Fruit fly (Drosophila melanogaster) whole organism, embryonic: ENCODE measurements around the gene Jhbp5.

Experiments used
- Bteb2 ChIP-seq: fragments of 200-800 bp; sonication (Bioruptor generic); optimal IDR thresholded peaks from 2 replicates; lab custom pipeline; 2016; ENCODE audit warnings: missing biosample characterization, missing genetic modification characterization
- CG11696 ChIP-seq: fragments of 200-800 bp; sonication (Bioruptor generic); IDR thresholded peaks from 2 replicates; pipeline ENCODE4 v1.3.6; 2022; ENCODE audit warnings: missing biosample characterization, missing genetic modification characterization
- CG12391 ChIP-seq: fragments of 200-800 bp; sonication (Bioruptor generic); optimal IDR thresholded peaks from 3 replicates; lab custom pipeline; 2018; ENCODE audit warnings: missing biosample characterization, mild to moderate bottlenecking, missing genetic modification characterization, moderate library complexity
- CG12744 ChIP-seq: fragments of 200-800 bp; sonication (Bioruptor generic); optimal IDR thresholded peaks from 2 replicates; lab custom pipeline; 2016; ENCODE audit warnings: missing biosample characterization, missing genetic modification characterization
- CG13287 ChIP-seq: fragments of 200-800 bp; sonication (Bioruptor generic); IDR thresholded peaks from 2 replicates; pipeline ENCODE4 v1.3.6; 2022; ENCODE audit warnings: missing biosample characterization, missing genetic modification characterization; ENCODE audit not compliant: partially characterized antibody
- CG18262 ChIP-seq: fragments of 200-800 bp; optimal IDR thresholded peaks from 3 replicates; lab custom pipeline; 2019; ENCODE audit warnings: missing biosample characterization, mild to moderate bottlenecking, missing genetic modification characterization, moderate library complexity
- CG2199 ChIP-seq: fragments of 200-800 bp; sonication (Bioruptor generic); IDR thresholded peaks from 3 replicates; pipeline ENCODE4 v1.3.6; 2022; ENCODE audit warnings: missing biosample characterization, missing genetic modification characterization
- CG2875 ChIP-seq: fragments of 200-800 bp; sonication (Bioruptor generic); optimal IDR thresholded peaks from 2 replicates; lab custom pipeline; 2017; ENCODE audit warnings: missing biosample characterization, mild to moderate bottlenecking, missing genetic modification characterization, missing genetic modification reagents
- CG32767 ChIP-seq: fragments of 200-800 bp; sonication (Bioruptor generic); IDR thresholded peaks from 2 replicates; pipeline ENCODE4 v1.3.6; 2022; ENCODE audit warnings: missing biosample characterization, missing genetic modification characterization
- CG33213 ChIP-seq: fragments of 200-800 bp; sonication (Bioruptor generic); optimal IDR thresholded peaks from 3 replicates; lab custom pipeline; 2016; ENCODE audit warnings: missing biosample characterization, missing genetic modification characterization
- CG3407 ChIP-seq: fragments of 200-800 bp; sonication (Bioruptor generic); optimal IDR thresholded peaks from 2 replicates; lab custom pipeline; 2018; ENCODE audit warnings: missing biosample characterization, mild to moderate bottlenecking, missing genetic modification characterization
- CG3847 ChIP-seq: fragments of 200-800 bp; sonication (Bioruptor generic); IDR thresholded peaks from 2 replicates; pipeline ENCODE4 v1.3.6; 2022; ENCODE audit warnings: missing biosample characterization, missing genetic modification characterization
- CG4360 ChIP-seq: fragments of 200-800 bp; sonication (Bioruptor generic); IDR thresholded peaks from 2 replicates; pipeline ENCODE4 v1.3.6; 2022; ENCODE audit warnings: missing biosample characterization, missing genetic modification characterization
- CG4730 ChIP-seq: fragments of 200-800 bp; sonication (Bioruptor generic); IDR thresholded peaks from 2 replicates; pipeline ENCODE4 v1.3.6; 2022; ENCODE audit warnings: missing biosample characterization, missing genetic modification characterization
- CG4820 ChIP-seq: fragments of 200-800 bp; sonication (Bioruptor generic); optimal IDR thresholded peaks from 3 replicates; lab custom pipeline; 2016; ENCODE audit warnings: missing biosample characterization, missing genetic modification characterization
- CG6791 ChIP-seq: fragments of 200-800 bp; sonication (Bioruptor generic); IDR thresholded peaks from 3 replicates; pipeline ENCODE4 v1.3.6; 2022; ENCODE audit warnings: missing biosample characterization, missing genetic modification characterization; ENCODE audit not compliant: partially characterized antibody
- CG7357 ChIP-seq: fragments of 200-800 bp; sonication (Bioruptor generic); IDR thresholded peaks from 3 replicates; pipeline ENCODE4 v1.3.6; 2022; ENCODE audit warnings: missing biosample characterization, missing genetic modification characterization
- CG8089 ChIP-seq: fragments of 200-800 bp; sonication (Bioruptor generic); optimal IDR thresholded peaks from 3 replicates; lab custom pipeline; 2016; ENCODE audit warnings: missing biosample characterization, missing genetic modification characterization
- CG8359 ChIP-seq: fragments of 200-800 bp; sonication (Bioruptor generic); optimal IDR thresholded peaks from 2 replicates; lab custom pipeline; 2017; ENCODE audit warnings: missing biosample characterization, mild to moderate bottlenecking, missing genetic modification characterization, borderline replicate concordance
- CG8924 ChIP-seq: fragments of 200-800 bp; optimal IDR thresholded peaks from 3 replicates; lab custom pipeline; 2019; ENCODE audit warnings: missing biosample characterization, mild to moderate bottlenecking, missing genetic modification characterization, moderate library complexity
- Deaf1 ChIP-seq: fragments of 200-800 bp; optimal IDR thresholded peaks from 3 replicates; lab custom pipeline; 2019; ENCODE audit warnings: missing biosample characterization, mild to moderate bottlenecking, missing genetic modification characterization, moderate library complexity
- Dll ChIP-seq: fragments of 200-800 bp; sonication (Bioruptor generic); IDR thresholded peaks from 4 replicates; pipeline ENCODE4 v1.3.6; 2022; ENCODE audit warnings: missing biosample characterization, missing genetic modification characterization; ENCODE audit not compliant: partially characterized antibody
- Doc3 ChIP-seq: fragments of 200-800 bp; sonication (Bioruptor generic); IDR thresholded peaks from 3 replicates; pipeline ENCODE4 v1.3.6; 2022; ENCODE audit warnings: missing biosample characterization, missing genetic modification characterization; ENCODE audit not compliant: partially characterized antibody
- E2f1 ChIP-seq: fragments of 200-800 bp; sonication (Bioruptor generic); IDR thresholded peaks from 2 replicates; pipeline ENCODE4 v1.3.6; 2022; ENCODE audit warnings: missing biosample characterization, missing genetic modification characterization
- Fer3 ChIP-seq: fragments of 200-800 bp; sonication (Bioruptor generic); optimal IDR thresholded peaks from 2 replicates; lab custom pipeline; 2018; ENCODE audit warnings: missing biosample characterization, mild to moderate bottlenecking, missing genetic modification characterization, moderate library complexity
- Gug ChIP-seq: fragments of 200-800 bp; sonication (Bioruptor generic); IDR thresholded peaks from 4 replicates; pipeline ENCODE4 v1.3.6; 2022; ENCODE audit warnings: missing biosample characterization, missing genetic modification characterization
- HLH3B ChIP-seq: fragments of 200-800 bp; sonication (Bioruptor generic); IDR thresholded peaks from 2 replicates; pipeline ENCODE4 v1.3.6; 2022; ENCODE audit warnings: missing biosample characterization, missing genetic modification characterization
- HLH4C ChIP-seq: fragments of 200-800 bp; sonication (Bioruptor generic); IDR thresholded peaks from 3 replicates; pipeline ENCODE4 v1.3.6; 2022; ENCODE audit warnings: missing biosample characterization, missing genetic modification characterization; ENCODE audit not compliant: partially characterized antibody
- HLHmδ ChIP-seq: fragments of 200-800 bp; sonication (Bioruptor generic); optimal IDR thresholded peaks from 2 replicates; lab custom pipeline; 2018; ENCODE audit warnings: missing biosample characterization, mild to moderate bottlenecking, missing genetic modification characterization, moderate library complexity
- Hand ChIP-seq: fragments of 200-800 bp; sonication (Bioruptor generic); optimal IDR thresholded peaks from 2 replicates; lab custom pipeline; 2017; ENCODE audit warnings: mild to moderate bottlenecking, missing biosample characterization, missing genetic modification reagents, missing genetic modification characterization
- Lpt ChIP-seq: fragments of >200 bp; optimal IDR thresholded peaks from 2 replicates; lab custom pipeline; 2018; ENCODE audit warnings: missing biosample characterization, missing genetic modification characterization
- NC2α ChIP-seq: fragments of 200-800 bp; sonication (Bioruptor generic); optimal IDR thresholded peaks from 2 replicates; lab custom pipeline; 2016; ENCODE audit warnings: missing biosample characterization, missing genetic modification characterization
- Neu2 ChIP-seq: fragments of 200-800 bp; sonication (Bioruptor generic); optimal IDR thresholded peaks from 3 replicates; lab custom pipeline; 2016; ENCODE audit warnings: missing biosample characterization, missing genetic modification characterization, borderline replicate concordance
- Rfx ChIP-seq: fragments of 200-800 bp; sonication (Bioruptor generic); IDR thresholded peaks from 2 replicates; pipeline ENCODE4 v1.3.6; 2022; ENCODE audit warnings: missing biosample characterization, missing genetic modification characterization
- Sin3A ChIP-seq: fragments of >200 bp; optimal IDR thresholded peaks from 2 replicates; lab custom pipeline; 2018
- Sry-δ ChIP-seq: fragments of 200-800 bp; sonication (Bioruptor generic); optimal IDR thresholded peaks from 2 replicates; lab custom pipeline; 2016; ENCODE audit warnings: missing biosample characterization, missing genetic modification characterization
- Usf ChIP-seq: fragments of 200-800 bp; sonication (Bioruptor generic); optimal IDR thresholded peaks from 2 replicates; lab custom pipeline; 2017; ENCODE audit warnings: missing genotype, missing biosample characterization, missing genetic modification characterization
- amos ChIP-seq: fragments of 200-800 bp; sonication (Bioruptor generic); IDR thresholded peaks from 2 replicates; pipeline ENCODE4 v1.3.6; 2022; ENCODE audit warnings: missing biosample characterization, missing genetic modification characterization; ENCODE audit not compliant: partially characterized antibody
- dm ChIP-seq: fragments of 200-800 bp; sonication (Bioruptor generic); optimal IDR thresholded peaks from 3 replicates; lab custom pipeline; 2016; ENCODE audit warnings: missing biosample characterization, missing genetic modification characterization
- gem ChIP-seq: fragments of 200-800 bp; sonication (Bioruptor generic); optimal IDR thresholded peaks from 2 replicates; lab custom pipeline; 2019; ENCODE audit warnings: missing biosample characterization, mild to moderate bottlenecking, missing genetic modification characterization, moderate library complexity
- jumu ChIP-seq: fragments of 200-800 bp; sonication (Bioruptor generic); optimal IDR thresholded peaks from 3 replicates; lab custom pipeline; 2016; ENCODE audit warnings: missing biosample characterization, missing genetic modification characterization
- lbe ChIP-seq: fragments of 200-800 bp; sonication (Bioruptor generic); optimal IDR thresholded peaks from 2 replicates; lab custom pipeline; 2016; ENCODE audit warnings: missing biosample characterization, mild to moderate bottlenecking, missing genetic modification characterization
- lilli ChIP-seq: fragments of 200-800 bp; sonication (Bioruptor generic); optimal IDR thresholded peaks from 3 replicates; lab custom pipeline; 2016; ENCODE audit warnings: missing biosample characterization, missing genetic modification characterization
- phol ChIP-seq: fragments of 200-800 bp; sonication (Bioruptor generic); optimal IDR thresholded peaks from 3 replicates; lab custom pipeline; 2018; ENCODE audit warnings: missing biosample characterization, mild to moderate bottlenecking, missing genetic modification characterization, moderate library complexity
- pzg ChIP-seq: fragments of 200-800 bp; sonication (Bioruptor generic); optimal IDR thresholded peaks from 3 replicates; lab custom pipeline; 2018; ENCODE audit warnings: missing biosample characterization, mild to moderate bottlenecking, missing genetic modification characterization, moderate library complexity
- stwl ChIP-seq: fragments of 200-800 bp; sonication (Bioruptor generic); optimal IDR thresholded peaks from 3 replicates; lab custom pipeline; 2018; ENCODE audit warnings: missing biosample characterization, mild to moderate bottlenecking, missing genetic modification characterization, moderate library complexity
- tup ChIP-seq: fragments of 200-800 bp; sonication (Bioruptor generic); optimal IDR thresholded peaks from 2 replicates; lab custom pipeline; 2016; ENCODE audit warnings: missing biosample characterization, mild to moderate bottlenecking, missing genetic modification characterization, moderate library complexity
- unc-4 ChIP-seq: fragments of 200-800 bp; sonication (Bioruptor generic); IDR thresholded peaks from 2 replicates; pipeline ENCODE4 v1.3.6; 2022; ENCODE audit warnings: missing biosample characterization, missing genetic modification characterization; ENCODE audit not compliant: partially characterized antibody
- z ChIP-seq: fragments of 200-800 bp; sonication (Bioruptor generic); IDR thresholded peaks from 3 replicates; pipeline ENCODE4 v1.3.6; 2022; ENCODE audit warnings: missing biosample characterization, missing genetic modification characterization
- zen2 ChIP-seq: fragments of 200-800 bp; sonication (Bioruptor generic); IDR thresholded peaks from 3 replicates; pipeline ENCODE4 v1.3.6; 2022; ENCODE audit warnings: missing biosample characterization, missing genetic modification characterization; ENCODE audit not compliant: partially characterized antibody
- zfh1 ChIP-seq: fragments of 200-800 bp; sonication (Bioruptor generic); IDR thresholded peaks from 3 replicates; pipeline ENCODE4 v1.3.6; 2022; ENCODE audit warnings: missing biosample characterization, missing genetic modification characterization

Jhbp5 gene

DNA sequence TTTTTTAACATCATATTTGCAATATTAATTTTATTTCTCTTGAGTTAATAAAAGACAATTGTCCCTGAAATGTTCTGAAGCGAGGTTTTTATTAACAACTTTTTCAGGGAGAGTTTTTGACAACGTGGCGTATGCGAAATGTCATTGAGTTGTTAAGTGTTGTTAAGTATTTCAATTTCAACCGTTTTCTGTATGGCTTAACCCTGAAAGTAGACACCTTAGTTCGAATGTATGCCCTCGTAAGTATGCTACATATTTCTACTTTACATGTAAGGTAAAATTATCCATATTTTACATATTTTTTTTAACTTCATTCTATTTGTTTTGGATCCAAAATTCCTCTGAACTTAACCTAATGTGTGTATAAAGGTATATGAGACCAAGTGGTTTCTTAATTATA is 41.9 kb downstream of the Jhbp5 start (continued):
- TF ChIP-seq Bteb2 (GFP tag; lab: Kevin White, UChicago) = no peak
- no peak for TF ChIP-seq Hand (GFP tag; lab: Kevin White, UChicago)
- TF ChIP-seq lbe (GFP tag; lab: Kevin White, UChicago) = no peak
- no peak for TF ChIP-seq pzg (GFP tag; lab: Kevin White, UChicago)
- peak; percentile 65 for TF ChIP-seq CG12744 (GFP tag; lab: Kevin White, UChicago)
- TF ChIP-seq stwl (tag; lab: Kevin White, UChicago) = peak; percentile 100
- no peak for TF ChIP-seq jumu
- TF ChIP-seq NC2α (GFP tag; lab: Kevin White, UChicago) = no peak
- peak; percentile 57; the same call in 2 of the 4 replicates for TF ChIP-seq Dll (GFP tag; lab: Robert Waterston, UW)
- no peak for TF ChIP-seq Lpt (GFP tag; lab: Kevin White, UChicago)
- TF ChIP-seq CG6791 = peak; percentile 83
- peak; percentile 36 for TF ChIP-seq CG18262 (tag; lab: Kevin White, UChicago)
- no peak for TF ChIP-seq gem (tag; lab: Kevin White, UChicago)
- TF ChIP-seq CG3847 (GFP tag; lab: Robert Waterston, UW) = no peak; the same call in 1 of the 2 replicates
- TF ChIP-seq HLH4C (GFP tag; lab: Robert Waterston, UW) = peak; percentile 42; the same call in 2 of the 3 replicates
- TF ChIP-seq CG33213 (GFP tag; lab: Kevin White, UChicago) = peak; percentile 36
- no peak for TF ChIP-seq Deaf1
- TF ChIP-seq CG7357 (GFP tag; lab: Robert Waterston, UW) = no peak
- no peak for TF ChIP-seq z (GFP tag; lab: Robert Waterston, UW)
- TF ChIP-seq Doc3 (GFP tag; lab: Robert Waterston, UW) = peak; percentile 43; the same call in 1 of the 3 replicates
- TF ChIP-seq CG12391 (tag; lab: Kevin White, UChicago) = peak; percentile 13
- TF ChIP-seq HLHmδ (GFP tag; lab: Kevin White, UChicago) = no peak
- peak; percentile 1 for TF ChIP-seq lilli (GFP tag; lab: Kevin White, UChicago)
- no peak for TF ChIP-seq Neu2 (GFP tag; lab: Kevin White, UChicago)
- no peak for TF ChIP-seq HLH3B (GFP tag; lab: Robert Waterston, UW)
- TF ChIP-seq zen2 (GFP tag; lab: Robert Waterston, UW) = peak; percentile 78
- TF ChIP-seq CG4730 = no peak
- no peak for TF ChIP-seq Sin3A (lab: Kevin White, UChicago)
- TF ChIP-seq CG4360 (GFP tag; lab: Robert Waterston, UW) = no peak
- TF ChIP-seq CG3407 (GFP tag; lab: Kevin White, UChicago) = no peak
- TF ChIP-seq CG8924 (tag; lab: Kevin White, UChicago) = no peak
- peak; percentile 6 for TF ChIP-seq phol
- TF ChIP-seq CG8359 (GFP tag; lab: Kevin White, UChicago) = peak; percentile 63
- no peak for TF ChIP-seq Fer3
- no peak for TF ChIP-seq tup (GFP tag; lab: Kevin White, UChicago)
- peak; percentile 49; the same call in 1 of the 2 replicates for TF ChIP-seq unc-4 (GFP tag; lab: Robert Waterston, UW)
- no peak for TF ChIP-seq CG32767 (GFP tag; lab: Robert Waterston, UW)
- no peak for TF ChIP-seq CG8089
- peak; percentile 93 for TF ChIP-seq CG13287 (GFP tag; lab: Robert Waterston, UW)
- TF ChIP-seq CG2875 (GFP tag; lab: Kevin White, UChicago) = no peak
- TF ChIP-seq dm = peak; percentile 41
- peak; percentile 81 for TF ChIP-seq CG2199
- peak; percentile 61 for TF ChIP-seq amos (GFP tag; lab: Robert Waterston, UW)
- no peak for TF ChIP-seq Usf (GFP tag; lab: Kevin White, UChicago)
- no peak for TF ChIP-seq E2f1 (GFP tag; lab: Robert Waterston, UW)
- TF ChIP-seq CG4820 = no peak
- TF ChIP-seq CG11696 = no peak
- TF ChIP-seq Rfx (GFP tag; lab: Robert Waterston, UW) = no peak
- TF ChIP-seq Sry-δ (GFP tag; lab: Kevin White, UChicago) = peak; percentile 1
- no peak for TF ChIP-seq zfh1 (GFP tag; lab: Robert Waterston, UW)
- no peak for TF ChIP-seq Gug (GFP tag; lab: Robert Waterston, UW)
